Fruit fly (Drosophila melanogaster) whole organism, prepupa: ENCODE measurements around the gene Ugt37A3.

ENCODE experiments used
- CG1621 ChIP-seq: fragments of 200-800 bp; sonication (Bioruptor generic); optimal IDR thresholded peaks from 3 replicates; lab custom pipeline; 2018; ENCODE audit warnings: missing biosample characterization, mild to moderate bottlenecking, missing genetic modification characterization
- CG16779 ChIP-seq: fragments of 200-800 bp; sonication (Bioruptor generic); optimal IDR thresholded peaks from 3 replicates; lab custom pipeline; 2017; ENCODE audit warnings: missing biosample characterization, mild to moderate bottlenecking, missing genetic modification characterization
- CG8632 ChIP-seq: fragments of 200-800 bp; sonication (Bioruptor generic); optimal IDR thresholded peaks from 3 replicates; lab custom pipeline; 2016; ENCODE audit warnings: missing biosample characterization, missing genetic modification characterization
- Eip75B ChIP-seq: fragments of 200-800 bp; sonication (Bioruptor generic); optimal IDR thresholded peaks from 3 replicates; lab custom pipeline; 2016; ENCODE audit warnings: missing biosample characterization, missing genetic modification characterization
- Ets21C ChIP-seq: fragments of 200-800 bp; sonication (Bioruptor generic); optimal IDR thresholded peaks from 3 replicates; lab custom pipeline; 2016; ENCODE audit warnings: missing biosample characterization, missing genetic modification characterization
- Hr39 ChIP-seq: fragments of 200-800 bp; sonication (Bioruptor generic); optimal IDR thresholded peaks from 2 replicates; lab custom pipeline; 2016; ENCODE audit warnings: missing biosample characterization, missing genetic modification characterization
- Hr4 ChIP-seq: fragments of 200-800 bp; sonication (Bioruptor generic); optimal IDR thresholded peaks from 3 replicates; lab custom pipeline; 2016; ENCODE audit warnings: missing biosample characterization, missing genetic modification characterization
- cyc ChIP-seq: fragments of 200-800 bp; sonication (Bioruptor generic); optimal IDR thresholded peaks from 3 replicates; lab custom pipeline; 2016; ENCODE audit warnings: missing biosample characterization, missing genetic modification characterization
- net ChIP-seq: fragments of 200-800 bp; sonication (Bioruptor generic); optimal IDR thresholded peaks from 3 replicates; lab custom pipeline; 2016; ENCODE audit warnings: missing biosample characterization, missing genetic modification characterization
- spab ChIP-seq: fragments of 200-800 bp; sonication (Bioruptor generic); optimal IDR thresholded peaks from 2 replicates; lab custom pipeline; 2017; ENCODE audit warnings: missing biosample characterization, mild to moderate bottlenecking, missing genetic modification characterization, missing genetic modification reagents

- no peak for TF ChIP-seq CG1621 (tag; lab: Kevin White, UChicago)
- TF ChIP-seq Hr4, result no peak
- no peak for TF ChIP-seq CG8632 (GFP tag; lab: Kevin White, UChicago)
- no peak for TF ChIP-seq net (GFP tag; lab: Kevin White, UChicago)
- no peak for TF ChIP-seq cyc (GFP tag; lab: Kevin White, UChicago)
- no peak for TF ChIP-seq Ets21C
- no peak for TF ChIP-seq Hr39
- TF ChIP-seq CG16779 (tag; lab: Kevin White, UChicago), result no peak
- no peak for TF ChIP-seq spab (GFP tag; lab: Kevin White, UChicago)
- no peak for TF ChIP-seq Eip75B
These were observed 28.2 kb downstream of the Ugt37A3 start for dm6 chr3R:12715253-12715652.
